Fruit fly (Drosophila melanogaster) S2 (cell line): ENCODE results near the gene RpL17.

Experiments used
- CG8478 ChIP-seq: fragments of >200 bp; optimal IDR thresholded peaks from 2 replicates; lab custom pipeline; 2018
- CTCF ChIP-seq, 2 experiments: fragments of >200 bp; optimal IDR thresholded peaks; 2 replicates each; lab custom pipeline; 2018

dm6 chrX:6719968-6720367, 24.1 kb downstream of the RpL17 start:
- TF ChIP-seq CG8478 (lab: Kevin White, UChicago), result no peak
- no peak for TF ChIP-seq CTCF (optimal IDR thresholded peaks at IDR 0.05; lab: Kevin White, UChicago)
